Fruit fly (Drosophila melanogaster) whole organism: ENCODE measurements around the gene bol.

Experiments
- CG8478 ChIP-seq: fragments of >200 bp; optimal IDR thresholded peaks from 2 replicates; lab custom pipeline; 2018; ENCODE audit warnings: inconsistent platforms
- Dll ChIP-seq: fragments of >200 bp; optimal IDR thresholded peaks from 2 replicates; lab custom pipeline; 2017
- EcR ChIP-seq, 2 experiments: fragments of >200 bp; optimal IDR thresholded peaks; 2 replicates each; lab custom pipeline; 2017; ENCODE audit warnings: missing biosample characterization in 2 of 2, missing genetic modification characterization in 2 of 2, missing genetic modification reagents in 2 of 2
- pan ChIP-seq: fragments of >200 bp; optimal IDR thresholded peaks from 2 replicates; lab custom pipeline; 2017
- psq ChIP-seq: fragments of >200 bp; optimal IDR thresholded peaks from 2 replicates; lab custom pipeline; 2017
- usp ChIP-seq: fragments of >200 bp; optimal IDR thresholded peaks from 2 replicates; lab custom pipeline; 2017; ENCODE audit warnings: missing biosample characterization, missing genetic modification characterization, mixed read lengths

DNA sequence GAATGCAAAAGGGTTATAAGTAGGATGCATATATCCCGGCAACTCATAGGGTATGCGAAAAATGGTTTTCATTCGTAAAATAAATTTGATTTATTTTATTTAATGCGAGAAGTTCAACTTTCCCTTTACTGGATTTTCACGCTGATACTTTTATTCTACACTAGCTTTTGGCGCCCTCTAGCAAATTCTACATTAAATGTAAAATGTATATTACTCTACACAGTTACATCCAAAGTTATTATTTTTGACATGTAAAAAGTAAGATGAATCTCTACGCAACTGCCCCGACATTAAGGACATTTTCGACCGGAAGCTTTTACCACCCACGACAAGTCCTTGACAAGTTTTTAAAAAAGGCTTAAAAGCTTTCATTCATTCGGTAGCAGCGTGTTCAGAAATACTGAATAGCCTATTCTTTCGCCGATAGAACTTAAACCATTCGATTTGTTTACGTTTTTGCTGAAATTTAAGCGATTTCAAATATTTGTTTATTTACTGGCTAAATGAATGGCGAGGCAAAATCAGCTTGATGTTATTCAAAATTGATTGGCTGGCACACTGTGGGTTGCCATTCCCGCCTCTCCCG, 79.3 kb downstream of the bol start:
- TF ChIP-seq psq, result no peak
- TF ChIP-seq usp (GFP tag; lab: Kevin White, UChicago), result no peak
- no peak for TF ChIP-seq EcR (GFP tag; optimal IDR thresholded peaks at IDR 0.05; lab: Kevin White, UChicago)
- no peak for TF ChIP-seq CG8478 (lab: Kevin White, UChicago)
- TF ChIP-seq pan (lab: Kevin White, UChicago), result no peak
- TF ChIP-seq Dll (lab: Kevin White, UChicago), result no peak
